Worm (Caenorhabditis elegans) whole organism, early embryonic: ENCODE results near the gene B0252.5.

Experiments
- B0310.2 ChIP-seq: sonication (generic microtip); optimal IDR thresholded peaks from 2 replicates; lab custom pipeline; 2016; ENCODE audit warnings: mild to moderate bottlenecking, missing genetic modification characterization, missing compliant biosample characterization
- F13C5.2 ChIP-seq: sonication (generic microtip); optimal IDR thresholded peaks from 2 replicates; lab custom pipeline; 2017; ENCODE audit warnings: mild to moderate bottlenecking, missing genetic modification characterization, inconsistent platforms, missing compliant biosample characterization
- aly-1 ChIP-seq: sonication (generic microtip); optimal IDR thresholded peaks from 2 replicates; lab custom pipeline; 2016; ENCODE audit warnings: missing genetic modification characterization, missing compliant biosample characterization
- ama-1 ChIP-seq: fragments of 150-350 bp; optimal IDR thresholded peaks from 2 replicates; lab custom pipeline; 2014
- ceh-13 ChIP-seq: fragments of 200-800 bp; sonication (Bioruptor generic); optimal IDR thresholded peaks from 2 replicates; lab custom pipeline; 2018; ENCODE audit warnings: mild to moderate bottlenecking, missing genetic modification characterization, missing compliant biosample characterization
- ceh-36 ChIP-seq: sonication (generic microtip); optimal IDR thresholded peaks from 2 replicates; lab custom pipeline; 2016; ENCODE audit warnings: missing genetic modification characterization, inconsistent platforms, missing compliant biosample characterization
- ets-7 ChIP-seq: sonication (generic microtip); optimal IDR thresholded peaks from 2 replicates; lab custom pipeline; 2016; ENCODE audit warnings: missing genotype, missing genetic modification characterization, missing compliant biosample characterization
- flt-1 ChIP-seq: fragments of 200-800 bp; sonication (Bioruptor generic); IDR thresholded peaks from 2 replicates; pipeline ENCODE4 v1.3.6; 2022; ENCODE audit warnings: missing genetic modification characterization, missing compliant biosample characterization
- hmbx-1 ChIP-seq: sonication (generic microtip); optimal IDR thresholded peaks from 2 replicates; lab custom pipeline; 2016; ENCODE audit warnings: mild to moderate bottlenecking, missing genetic modification characterization, missing compliant biosample characterization
- hmg-4 ChIP-seq: fragments of 200-800 bp; sonication (Bioruptor generic); optimal IDR thresholded peaks from 2 replicates; lab custom pipeline; 2018; ENCODE audit warnings: mild to moderate bottlenecking, missing genetic modification characterization, missing compliant biosample characterization
- hnd-1 ChIP-seq: sonication (generic microtip); optimal IDR thresholded peaks from 2 replicates; lab custom pipeline; 2016; ENCODE audit warnings: missing genetic modification characterization, missing compliant biosample characterization
- pes-1 ChIP-seq: fragments of 200-800 bp; sonication (Bioruptor generic); IDR thresholded peaks from 2 replicates; pipeline ENCODE4 v1.3.6; 2022; ENCODE audit warnings: missing genetic modification reagents, missing genetic modification characterization, missing compliant biosample characterization
- scrt-1 ChIP-seq: fragments of 200-800 bp; sonication (Bioruptor generic); IDR thresholded peaks from 2 replicates; pipeline ENCODE4 v1.3.6; 2022; ENCODE audit warnings: missing genetic modification characterization, missing compliant biosample characterization
- sea-1 ChIP-seq: fragments of 200-800 bp; sonication (Bioruptor generic); conservative IDR thresholded peaks from 2 replicates; pipeline ENCODE4 v1.3.6; 2022; ENCODE audit warnings: missing genetic modification characterization, missing compliant biosample characterization
- tbx-11 ChIP-seq: fragments of 200-800 bp; sonication (Bioruptor generic); IDR thresholded peaks from 2 replicates; pipeline ENCODE4 v1.3.6; 2022; ENCODE audit warnings: missing genetic modification characterization, missing compliant biosample characterization
- tbx-37 ChIP-seq: fragments of 200-800 bp; sonication (Bioruptor generic); conservative IDR thresholded peaks from 2 replicates; pipeline ENCODE4 v1.3.6; 2022; ENCODE audit warnings: missing genetic modification reagents, missing genetic modification characterization, missing compliant biosample characterization
- tra-4 ChIP-seq: sonication (generic microtip); optimal IDR thresholded peaks from 2 replicates; lab custom pipeline; 2017; ENCODE audit warnings: missing genetic modification characterization, missing compliant biosample characterization

B0252.5 gene

DNA sequence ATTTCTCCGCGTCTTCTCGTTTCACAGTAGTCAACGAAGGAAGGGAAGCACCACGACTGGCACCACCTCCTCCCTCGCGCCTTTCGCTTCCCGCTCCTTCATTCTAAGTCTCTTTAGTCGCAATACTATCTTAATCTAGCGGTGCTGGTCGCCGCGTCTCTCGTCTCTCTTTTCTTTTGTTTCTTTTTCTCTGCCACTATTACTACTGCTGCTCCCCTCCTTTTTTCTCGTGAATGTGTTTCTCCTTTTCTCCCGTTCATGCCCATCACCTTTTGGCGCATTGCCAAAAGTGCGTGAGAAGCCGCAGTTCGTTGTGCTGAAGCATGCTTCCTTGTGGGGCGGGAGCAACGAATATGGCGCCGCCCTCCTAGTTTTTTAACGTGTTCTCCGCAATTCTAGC, 7.8 kb upstream of the B0252.5 start:
- TF ChIP-seq pes-1 (GFP tag; lab: Robert Waterston, UW) (no peak), F13C5.2 (tag; lab: Kevin White, UChicago) (no peak), hmbx-1 (no peak), tbx-37 (GFP tag; lab: Robert Waterston, UW) (no peak), ceh-13 (GFP tag; lab: Kevin White, UChicago) (no peak), ama-1 (lab: Kevin White, UChicago) (no peak), flt-1 (no peak), aly-1 (tag; lab: Kevin White, UChicago) (no peak)

DNA sequence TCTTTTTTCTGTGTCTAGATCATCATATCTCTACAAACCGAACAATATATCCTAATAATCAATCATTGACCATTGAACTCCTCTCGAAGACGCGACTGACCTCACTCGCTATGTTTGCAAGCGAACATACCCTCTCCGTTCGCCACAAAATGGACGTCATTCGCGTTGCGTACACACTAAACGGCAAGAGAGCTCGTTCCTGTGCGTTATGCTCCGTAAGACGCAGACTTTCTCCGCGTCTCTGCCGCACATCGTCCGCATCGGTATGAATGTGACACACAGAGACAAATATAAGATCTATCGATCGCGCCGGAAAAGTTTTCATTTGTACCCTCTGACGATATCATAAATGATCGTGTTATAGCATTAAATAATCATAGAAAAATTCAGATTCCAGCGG, 7.4 kb upstream of the B0252.5 start:
- TF ChIP-seq tbx-11 (no peak), tra-4 (tag; lab: Kevin White, UChicago) (no peak), pes-1 (GFP tag; lab: Robert Waterston, UW) (no peak), hmg-4 (GFP tag; lab: Kevin White, UChicago) (no peak), hnd-1 (no peak), tbx-37 (GFP tag; lab: Robert Waterston, UW) (no peak)

DNA sequence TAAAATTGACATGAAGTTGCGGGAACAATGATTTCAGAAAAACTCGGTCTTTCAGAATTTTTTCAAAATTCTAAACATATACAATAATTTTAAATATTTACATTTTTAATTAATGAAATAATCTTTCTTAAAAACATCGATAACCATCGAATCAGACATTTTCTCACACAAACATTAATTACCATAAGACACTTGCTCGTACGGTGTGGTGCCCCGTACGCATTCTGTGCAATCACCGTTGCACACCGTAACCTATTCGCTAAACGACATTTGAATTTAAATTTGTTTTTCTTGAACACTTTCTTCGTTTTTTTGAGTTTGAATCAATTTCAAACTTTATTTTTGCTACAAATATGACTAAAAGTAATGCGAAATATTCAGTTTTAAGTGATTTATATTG, 5.1 kb upstream of the B0252.5 start:
- no peak for TF ChIP-seq B0310.2 (tag; lab: Kevin White, UChicago)
- TF ChIP-seq hmbx-1 = no peak
- TF ChIP-seq ceh-36 = no peak
- TF ChIP-seq flt-1 = no peak
- TF ChIP-seq pes-1 (GFP tag; lab: Robert Waterston, UW) = no peak
- TF ChIP-seq ceh-13 (GFP tag; lab: Kevin White, UChicago) = no peak
- TF ChIP-seq tra-4 (tag; lab: Kevin White, UChicago) = no peak
- TF ChIP-seq tbx-37 (GFP tag; lab: Robert Waterston, UW) = no peak
- no peak for TF ChIP-seq aly-1 (tag; lab: Kevin White, UChicago)
- no peak for TF ChIP-seq sea-1 (GFP tag; lab: Robert Waterston, UW)
- TF ChIP-seq F13C5.2 (tag; lab: Kevin White, UChicago) = no peak
- no peak for TF ChIP-seq tbx-11
- no peak for TF ChIP-seq ets-7 (tag; lab: Kevin White, UChicago)
- TF ChIP-seq hmg-4 (GFP tag; lab: Kevin White, UChicago) = no peak
- TF ChIP-seq scrt-1 (GFP tag; lab: Robert Waterston, UW) = no peak
- TF ChIP-seq ama-1 (lab: Kevin White, UChicago) = no peak
- TF ChIP-seq hnd-1 = no peak

DNA sequence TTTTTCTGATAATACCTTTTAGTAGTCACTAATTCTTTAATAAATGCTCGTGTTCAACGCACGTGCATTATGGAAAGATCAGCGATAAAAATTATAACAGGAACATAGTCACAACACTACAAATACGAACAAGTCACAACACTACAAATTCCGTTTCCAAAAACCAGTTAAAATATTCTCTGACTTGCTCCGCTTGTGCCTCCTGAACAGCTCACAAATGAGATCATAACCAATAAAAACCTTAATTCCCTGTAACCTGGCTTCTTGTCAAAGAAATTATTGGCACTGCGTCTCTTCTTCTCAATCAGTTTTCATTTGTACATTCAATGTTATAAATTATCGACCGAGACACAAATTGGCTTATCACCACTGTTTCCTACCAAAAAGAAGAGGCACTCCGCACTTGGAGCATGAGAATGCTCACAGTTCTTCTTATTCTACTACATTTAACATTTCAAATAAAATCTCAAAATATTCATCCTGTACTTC, 729 bp upstream of the B0252.5 start, which contains the start of gene B0252.1:
Gene B0252.1, plus strand, starts transcription at position 318 of the 489 bp plus-strand sequence.
- TF ChIP-seq ceh-13 (GFP tag; lab: Kevin White, UChicago) (no peak), flt-1 (no peak), hnd-1 (no peak), F13C5.2 (tag; lab: Kevin White, UChicago) (no peak), scrt-1 (GFP tag; lab: Robert Waterston, UW) (no peak), tbx-11 (no peak)

DNA sequence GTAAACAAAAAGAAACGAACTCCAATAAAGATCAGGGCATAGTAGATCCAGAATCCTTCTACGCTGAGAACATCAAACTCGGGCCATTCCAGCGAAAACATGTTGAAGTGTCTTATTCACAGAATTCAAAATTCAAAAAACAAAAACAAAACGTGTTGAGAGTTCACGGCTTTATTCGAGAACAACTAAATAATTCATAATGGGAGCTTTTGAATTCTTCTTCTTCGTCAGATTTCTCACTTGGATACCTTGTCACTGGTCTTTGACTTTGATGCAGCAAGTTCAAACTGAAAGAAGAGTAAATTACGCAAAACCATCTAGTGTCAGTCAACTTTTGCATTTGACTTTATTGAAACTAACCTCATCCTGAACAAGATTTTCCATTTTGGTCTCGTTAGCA, 968 bp downstream of the B0252.5 start, which contains the start of gene B0252.11:
Gene B0252.11, minus strand, starts transcription at position 101 of the 400 bp plus-strand sequence.
- TF ChIP-seq ets-7 (tag; lab: Kevin White, UChicago) (no peak), B0310.2 (tag; lab: Kevin White, UChicago) (no peak), tra-4 (tag; lab: Kevin White, UChicago) (no peak), ceh-13 (GFP tag; lab: Kevin White, UChicago) (no peak), sea-1 (GFP tag; lab: Robert Waterston, UW) (no peak), ceh-36 (no peak), hmg-4 (GFP tag; lab: Kevin White, UChicago) (no peak), tbx-37 (GFP tag; lab: Robert Waterston, UW) (no peak), F13C5.2 (tag; lab: Kevin White, UChicago) (no peak), scrt-1 (GFP tag; lab: Robert Waterston, UW) (no peak), tbx-11 (no peak), aly-1 (tag; lab: Kevin White, UChicago) (no peak), pes-1 (GFP tag; lab: Robert Waterston, UW) (no peak), flt-1 (no peak), ama-1 (lab: Kevin White, UChicago) (no peak), hmbx-1 (no peak), hnd-1 (no peak)

DNA sequence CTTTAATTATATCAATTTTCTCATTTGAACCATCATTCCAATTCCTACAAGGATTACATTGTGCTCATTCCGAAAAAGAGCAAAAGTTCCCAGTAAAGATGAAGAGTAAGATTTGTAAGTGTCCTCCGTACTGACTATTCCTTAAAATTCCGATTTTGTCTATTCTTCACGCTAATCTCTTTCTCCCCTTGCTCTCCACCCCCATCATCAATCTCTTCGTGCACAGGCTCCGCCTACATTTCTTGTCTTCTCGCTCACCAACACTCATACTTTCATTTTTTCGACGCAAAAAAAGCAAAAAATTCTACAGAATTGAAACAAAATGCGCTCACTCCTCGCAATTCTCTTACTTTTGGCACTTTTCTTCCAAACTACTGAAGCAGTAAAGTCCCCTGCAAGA, 2.8 kb downstream of the B0252.5 start, which contains the start of gene B0252.8:
Gene B0252.8, plus strand, starts transcription at position 292 of the 400 bp plus-strand sequence.
- TF ChIP-seq aly-1 (tag; lab: Kevin White, UChicago) (no peak), flt-1 (no peak), ceh-13 (GFP tag; lab: Kevin White, UChicago) (no peak), sea-1 (GFP tag; lab: Robert Waterston, UW) (no peak), ceh-36 (no peak), B0310.2 (tag; lab: Kevin White, UChicago) (no peak), hmg-4 (GFP tag; lab: Kevin White, UChicago) (no peak), ets-7 (tag; lab: Kevin White, UChicago) (no peak), tra-4 (tag; lab: Kevin White, UChicago) (no peak), F13C5.2 (tag; lab: Kevin White, UChicago) (no peak), tbx-37 (GFP tag; lab: Robert Waterston, UW) (no peak), scrt-1 (GFP tag; lab: Robert Waterston, UW) (no peak), hnd-1 (no peak), pes-1 (GFP tag; lab: Robert Waterston, UW) (no peak), ama-1 (lab: Kevin White, UChicago) (no peak), tbx-11 (no peak), hmbx-1 (no peak)

DNA sequence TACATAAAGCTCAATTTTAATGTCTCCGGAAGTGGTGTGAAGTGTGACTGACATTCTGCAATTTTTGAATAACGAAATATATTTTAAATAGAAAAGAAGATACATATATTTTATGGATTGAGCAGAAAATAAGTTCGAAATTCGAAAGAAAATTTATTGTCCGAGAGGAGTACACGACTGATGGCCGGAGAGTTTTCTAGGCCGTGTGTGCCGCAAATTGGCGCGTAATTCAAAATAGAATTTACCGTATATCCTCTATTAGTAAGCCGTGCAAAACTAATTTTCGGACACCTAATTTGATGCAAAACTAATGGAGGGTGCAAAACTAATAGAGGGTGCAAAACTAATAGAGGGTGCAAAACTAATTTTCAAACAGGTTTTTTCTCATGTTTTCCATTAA, 5.4 kb downstream of the B0252.5 start, which contains the start of gene cyn-10:
Gene cyn-10, minus strand, starts transcription at position 57 of the 400 bp plus-strand sequence.
- no peak for TF ChIP-seq ama-1 (lab: Kevin White, UChicago)
- peak; percentile 68; the same call in 1 of the 2 replicates for TF ChIP-seq sea-1 (GFP tag; lab: Robert Waterston, UW)
- no peak for TF ChIP-seq hmg-4 (GFP tag; lab: Kevin White, UChicago)
- TF ChIP-seq tbx-37 (GFP tag; lab: Robert Waterston, UW) = peak; percentile 97
- no peak; the same call in 1 of the 2 replicates for TF ChIP-seq tbx-11
- TF ChIP-seq flt-1 = no peak; the same call in 1 of the 2 replicates
- no peak for TF ChIP-seq hmbx-1
- no peak for TF ChIP-seq ets-7 (tag; lab: Kevin White, UChicago)
- no peak for TF ChIP-seq B0310.2 (tag; lab: Kevin White, UChicago)
- peak; percentile 3 for TF ChIP-seq ceh-13 (GFP tag; lab: Kevin White, UChicago)
- no peak for TF ChIP-seq aly-1 (tag; lab: Kevin White, UChicago)
- no peak for TF ChIP-seq pes-1 (GFP tag; lab: Robert Waterston, UW)
- peak; percentile 35 for TF ChIP-seq hnd-1
- TF ChIP-seq tra-4 (tag; lab: Kevin White, UChicago) = no peak
- peak; percentile 75 for TF ChIP-seq scrt-1 (GFP tag; lab: Robert Waterston, UW)
- TF ChIP-seq ceh-36 = no peak
- no peak for TF ChIP-seq F13C5.2 (tag; lab: Kevin White, UChicago)
